Fruit fly (Drosophila melanogaster) whole organism, embryonic: ENCODE measurements around the gene CG15515.

Source experiments
- Blimp-1 ChIP-seq: fragments of 200-800 bp; sonication (Bioruptor generic); optimal IDR thresholded peaks from 3 replicates; lab custom pipeline; 2018; ENCODE audit warnings: missing biosample characterization, missing genetic modification characterization, mild to moderate bottlenecking, moderate library complexity, missing genetic modification reagents
- CG12155 ChIP-seq: fragments of 200-800 bp; sonication (Bioruptor generic); optimal IDR thresholded peaks from 3 replicates; lab custom pipeline; 2016; ENCODE audit warnings: missing biosample characterization, missing genetic modification characterization
- CG14965 ChIP-seq: fragments of 200-800 bp; sonication (Bioruptor generic); optimal IDR thresholded peaks from 2 replicates; lab custom pipeline; 2016; ENCODE audit warnings: missing biosample characterization, missing genetic modification characterization, borderline replicate concordance
- CG6683 ChIP-seq: fragments of 200-800 bp; sonication (Bioruptor generic); optimal IDR thresholded peaks from 2 replicates; lab custom pipeline; 2017; ENCODE audit warnings: missing biosample characterization, mild to moderate bottlenecking, missing genetic modification characterization, missing genetic modification reagents
- CG6765 ChIP-seq: fragments of 200-800 bp; sonication (Bioruptor generic); optimal IDR thresholded peaks from 3 replicates; lab custom pipeline; 2017; ENCODE audit warnings: missing biosample characterization, mild to moderate bottlenecking, missing genetic modification characterization
- Ravus ChIP-seq: fragments of 200-800 bp; sonication (Bioruptor generic); IDR thresholded peaks from 2 replicates; pipeline ENCODE4 v1.3.6; 2022; ENCODE audit warnings: missing biosample characterization, missing genetic modification characterization
- ara ChIP-seq: fragments of 200-800 bp; sonication (Bioruptor generic); IDR thresholded peaks from 2 replicates; pipeline ENCODE4 v1.3.6; 2022; ENCODE audit warnings: missing biosample characterization, missing genetic modification characterization
- mirr ChIP-seq: fragments of 200-800 bp; sonication (Bioruptor generic); optimal IDR thresholded peaks from 3 replicates; lab custom pipeline; 2018; ENCODE audit warnings: missing biosample characterization, mild to moderate bottlenecking, missing genetic modification characterization
- nmo ChIP-seq: fragments of 200-800 bp; sonication (Bioruptor generic); optimal IDR thresholded peaks from 2 replicates; lab custom pipeline; 2018; ENCODE audit warnings: missing biosample characterization, mild to moderate bottlenecking, missing genetic modification characterization, moderate library complexity
- rib ChIP-seq: fragments of 200-800 bp; sonication (Bioruptor generic); IDR thresholded peaks from 2 replicates; pipeline ENCODE4 v1.3.6; 2022; ENCODE audit warnings: missing biosample characterization, missing genetic modification characterization
- sr ChIP-seq: fragments of 200-800 bp; sonication (Bioruptor generic); IDR thresholded peaks from 3 replicates; pipeline ENCODE4 v1.3.6; 2022; ENCODE audit warnings: missing biosample characterization, missing genetic modification characterization

DNA sequence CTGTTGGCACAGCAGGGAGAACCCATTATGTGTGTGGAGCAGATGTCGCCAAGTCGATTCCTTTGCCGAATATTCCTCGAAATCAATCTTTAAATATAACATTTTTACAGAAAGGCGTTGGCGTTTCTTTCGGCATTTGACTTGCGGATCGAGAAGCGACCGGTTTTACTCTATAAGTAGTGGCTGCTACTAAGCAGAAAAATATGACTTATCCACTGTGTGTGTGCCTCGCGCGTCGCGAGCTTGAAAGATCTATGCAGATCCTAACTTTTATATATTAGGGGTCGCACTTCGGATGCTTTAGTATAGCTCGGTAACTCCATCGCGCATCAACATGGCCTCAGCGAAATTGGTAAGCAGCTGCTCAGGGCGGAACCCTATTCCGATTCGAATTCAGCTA is at the start of gene CG15515:
- no peak for TF ChIP-seq nmo (GFP tag; lab: Kevin White, UChicago)
- TF ChIP-seq sr = no peak
- TF ChIP-seq Blimp-1 (GFP tag; lab: Kevin White, UChicago) = no peak
- no peak for TF ChIP-seq rib
- no peak for TF ChIP-seq CG6765 (GFP tag; lab: Kevin White, UChicago)
- TF ChIP-seq CG14965 (GFP tag; lab: Kevin White, UChicago) = no peak
- no peak for TF ChIP-seq mirr (GFP tag; lab: Kevin White, UChicago)
- no peak for TF ChIP-seq CG12155 (GFP tag; lab: Kevin White, UChicago)
- no peak for TF ChIP-seq CG6683
- no peak for TF ChIP-seq Ravus (GFP tag; lab: Robert Waterston, UW)
- TF ChIP-seq ara (GFP tag; lab: Robert Waterston, UW) = no peak
